Worm (Caenorhabditis elegans): ENCODE measurements around the gene sec-31.

sec-31 gene

DNA sequence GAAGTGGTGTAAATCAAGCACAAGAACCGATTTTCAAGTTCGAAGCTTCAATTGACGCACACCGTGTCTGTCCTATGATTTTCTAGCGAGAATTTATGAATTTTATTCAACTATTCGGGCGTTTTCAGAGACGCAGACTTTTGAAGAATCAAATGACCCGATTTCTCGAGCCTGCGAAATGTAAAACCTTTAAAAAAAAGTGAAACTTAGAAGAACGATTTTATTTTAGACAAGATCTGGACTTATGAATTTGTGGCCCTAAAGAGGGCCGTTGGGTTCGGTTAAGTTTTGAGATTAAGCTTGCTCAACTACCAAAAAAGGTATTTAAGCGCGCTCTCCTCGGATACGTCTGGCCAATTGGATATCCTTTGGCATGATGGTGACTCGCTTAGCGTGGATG lies 34.5 kb upstream of the sec-31 start:
- peak; percentile 50; the same call in 1 of the 2 replicates for TF ChIP-seq snpc-1.2 (GFP tag; IDR thresholded peaks at IDR 0.05)
- 0 out of 2 replicates have a peak, but pooled peaks have one; percentile 7 for TF ChIP-seq dmd-8 (GFP tag; IDR thresholded peaks at IDR 0.05)
- 0 out of 2 replicates have a peak, but pooled peaks have one; percentile 17 for TF ChIP-seq arid-1 (GFP tag; conservative IDR thresholded peaks at IDR 0.05)
- peak; percentile 33; the same call in 1 of the 2 replicates for TF ChIP-seq lin-38 (GFP tag; IDR thresholded peaks at IDR 0.05)

DNA sequence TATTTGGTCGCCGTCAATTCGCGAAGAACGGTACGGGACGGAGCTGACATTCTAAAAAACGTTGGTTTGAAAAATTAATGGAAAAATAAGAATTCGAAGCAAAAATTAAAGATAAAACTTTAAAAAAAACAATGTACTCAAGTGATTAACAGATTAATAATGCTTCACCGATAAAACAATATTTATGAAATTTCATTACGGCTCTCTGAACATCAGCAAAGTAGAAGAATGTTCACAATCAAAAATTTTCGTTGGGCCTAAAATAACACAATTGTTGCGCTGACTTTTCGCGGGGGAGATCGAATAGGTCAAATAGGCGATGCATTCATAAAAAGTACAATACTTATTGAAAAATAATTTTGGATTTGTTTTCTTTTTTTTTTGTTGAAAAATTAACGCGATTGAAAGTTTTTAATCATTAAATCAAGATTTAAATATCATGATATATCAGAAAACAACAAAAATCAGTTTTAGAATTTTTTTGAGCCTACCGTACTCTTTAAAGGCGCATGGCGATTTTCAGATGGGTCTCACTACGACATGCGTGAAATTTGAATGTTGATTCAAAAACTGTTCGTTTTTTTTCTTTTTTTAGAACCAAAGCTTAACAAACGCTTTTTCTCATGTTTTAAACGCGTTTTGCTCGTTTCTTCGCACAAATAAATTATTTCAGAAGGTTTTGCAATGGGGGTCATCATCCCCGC lies 31.8 kb upstream of the sec-31 start, which contains the start of the genes memi-3 and cyp-31A2:
TSS of gene memi-3 (minus strand) at position 51 of the 704 bp plus-strand sequence.
TSS of gene cyp-31A2 (plus strand) at position 674 of the 704 bp plus-strand sequence.
- TF ChIP-seq unc-62 (GFP tag; optimal IDR thresholded peaks at IDR 0.05 in 1 of 2) (peak in 1 of 2 experiments; percentile 34), unc-62 (tag; optimal IDR thresholded peaks at IDR 0.05) (no peak), spr-3 (GFP tag; optimal IDR thresholded peaks at IDR 0.05) (no peak), Y48G9A.11 (GFP tag; IDR thresholded peaks at IDR 0.05) (no peak), unc-130 (GFP tag; optimal IDR thresholded peaks at IDR 0.05) (peak; percentile 11), mxl-2 (GFP tag; conservative IDR thresholded peaks at IDR 0.05) (no peak), dmd-6 (GFP tag; IDR thresholded peaks at IDR 0.05) (no peak)

DNA sequence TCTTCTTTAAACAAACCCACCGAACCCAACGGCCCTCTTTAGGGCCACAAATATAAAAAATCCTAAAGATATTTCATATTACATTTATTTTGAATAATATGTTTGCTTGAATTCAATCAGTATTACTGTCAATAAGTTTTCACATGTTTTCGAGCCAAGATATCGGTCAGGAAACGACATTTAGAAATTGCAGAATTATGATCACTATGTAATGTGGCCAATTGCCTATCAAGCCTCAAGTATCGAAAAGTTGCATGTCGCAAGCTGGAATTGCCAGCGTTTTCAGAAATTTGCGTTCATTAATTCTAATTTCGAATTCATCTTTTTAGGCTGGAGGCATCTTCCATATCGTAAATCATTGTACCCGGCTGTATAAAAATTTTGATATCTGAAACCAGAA lies 29.9 kb upstream of the sec-31 start:
- TF ChIP-seq lin-1 (GFP tag; IDR thresholded peaks at IDR 0.05) (no peak), F49E8.2 (tag; optimal IDR thresholded peaks at IDR 0.05; ENCODE audit: borderline replicate concordance) (peak; percentile 69), D1046.2 (GFP tag; IDR thresholded peaks at IDR 0.05) (0 out of 2 replicates have a peak, but pooled peaks have one; percentile 22), dmd-8 (GFP tag; IDR thresholded peaks at IDR 0.05) (peak; percentile 52; the same call in 1 of the 2 replicates), ceh-32 (tag; optimal IDR thresholded peaks at IDR 0.05; ENCODE audit: poor library complexity) (no peak), pha-4 (GFP tag; IDR thresholded peaks at IDR 0.05) (0 out of 2 replicates have a peak, but pooled peaks have one; percentile 26), pha-4 (tag; optimal IDR thresholded peaks at IDR 0.05) (no peak), daf-19 (GFP tag; conservative IDR thresholded peaks at IDR 0.05) (peak; percentile 68), mes-2 (tag; optimal IDR thresholded peaks at IDR 0.05; ENCODE audit: poor library complexity, severe bottlenecking) (no peak), lim-7 (GFP tag; IDR thresholded peaks at IDR 0.05) (0 out of 2 replicates have a peak, but pooled peaks have one; percentile 17), vab-7 (GFP tag; IDR thresholded peaks at IDR 0.05) (0 out of 2 replicates have a peak, but pooled peaks have one; percentile 25), lin-38 (GFP tag; IDR thresholded peaks at IDR 0.05) (peak; percentile 58)

DNA sequence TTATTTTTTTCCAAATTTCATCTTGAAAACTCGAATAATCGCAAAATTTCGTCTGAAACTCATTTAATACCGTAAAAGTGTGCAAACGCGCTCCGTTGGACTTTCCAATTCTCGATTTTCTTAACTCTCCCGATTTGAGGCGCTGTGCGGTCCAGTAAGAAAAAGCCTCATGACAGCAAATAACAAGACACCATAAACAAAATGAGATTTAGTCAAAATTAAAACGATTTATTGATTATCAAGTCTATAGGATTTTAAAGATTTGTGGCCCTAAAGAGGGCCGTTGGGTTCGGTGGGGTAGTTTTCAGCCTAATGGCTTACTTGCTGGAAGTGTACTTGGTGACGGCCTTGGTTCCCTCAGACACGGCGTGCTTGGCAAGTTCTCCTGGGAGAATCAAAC lies 28.5 kb upstream of the sec-31 start:
- peak; percentile 41; the same call in 1 of the 2 replicates for TF ChIP-seq mdt-29 (GFP tag; IDR thresholded peaks at IDR 0.05)
- TF ChIP-seq dmd-8 (GFP tag; IDR thresholded peaks at IDR 0.05) = peak; percentile 68; the same call in 1 of the 2 replicates
- peak; percentile 55; the same call in 1 of the 2 replicates for TF ChIP-seq Y48G9A.11 (GFP tag; IDR thresholded peaks at IDR 0.05)
- TF ChIP-seq arid-1 (GFP tag; conservative IDR thresholded peaks at IDR 0.05) = 0 out of 2 replicates have a peak, but pooled peaks have one; percentile 9
- peak; percentile 85 for TF ChIP-seq lin-38 (GFP tag; IDR thresholded peaks at IDR 0.05)
- TF ChIP-seq vab-7 (GFP tag; IDR thresholded peaks at IDR 0.05) = 0 out of 2 replicates have a peak, but pooled peaks have one; percentile 9
- TF ChIP-seq snpc-1.2 (GFP tag; IDR thresholded peaks at IDR 0.05) = peak; percentile 68
- peak; percentile 39; the same call in 1 of the 2 replicates for TF ChIP-seq Y105C5A.15 (GFP tag; IDR thresholded peaks at IDR 0.05)
- TF ChIP-seq F26F4.8 (GFP tag; conservative IDR thresholded peaks at IDR 0.05) = 0 out of 2 replicates have a peak, but pooled peaks have one; percentile 22

DNA sequence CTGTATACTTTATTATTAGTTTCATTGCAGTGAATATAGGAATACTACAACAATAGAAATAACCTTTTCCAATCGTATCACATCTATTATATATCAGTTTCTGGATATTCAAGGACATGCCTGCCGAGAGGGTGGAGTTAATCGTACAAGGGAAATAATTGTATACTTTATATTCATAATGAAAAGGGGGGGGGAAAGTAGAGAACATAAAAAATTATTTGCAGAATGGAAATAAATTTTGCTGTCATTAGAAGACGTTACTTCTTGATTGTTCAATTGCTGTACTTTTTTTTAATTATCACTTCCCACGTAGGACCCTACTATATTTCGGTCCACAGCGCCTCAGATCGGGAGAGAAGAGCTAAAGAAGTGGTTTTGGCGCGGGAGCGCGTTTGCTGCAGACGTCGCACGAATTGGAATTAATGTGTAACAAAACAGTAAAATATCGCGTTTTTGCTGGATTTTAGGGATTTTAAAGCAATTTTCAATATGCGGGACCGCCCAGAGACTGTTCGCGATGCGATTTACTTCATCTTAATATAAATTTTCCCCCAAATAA lies 26.8 kb upstream of the sec-31 start, which contains the start of gene dsl-6:
TSS of gene dsl-6 (minus strand) at position 51 of the 559 bp plus-strand sequence.
- 0 out of 2 replicates have a peak, but pooled peaks have one; percentile 19 for TF ChIP-seq hmg-1.1 (GFP tag; IDR thresholded peaks at IDR 0.05)
- peak; percentile 64 for TF ChIP-seq lin-38 (GFP tag; IDR thresholded peaks at IDR 0.05)

DNA sequence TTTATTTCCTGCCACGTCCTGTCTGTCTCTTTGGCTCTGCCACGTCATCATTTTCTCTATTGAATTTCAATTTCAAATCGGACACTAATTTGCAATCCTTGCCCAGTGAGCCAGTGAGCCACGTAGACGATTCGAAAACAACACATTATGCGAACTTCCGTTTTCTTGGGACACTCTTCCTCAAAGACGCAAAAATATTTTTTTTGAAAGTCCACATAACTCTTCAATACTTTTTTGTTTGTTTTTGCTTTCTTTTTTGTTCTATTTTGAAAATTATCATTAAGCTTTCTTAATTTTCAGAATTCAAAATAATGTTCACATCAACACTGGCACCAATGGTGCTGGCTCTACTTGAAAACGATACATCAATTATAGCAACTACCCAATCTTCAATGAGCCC lies 22.7 kb upstream of the sec-31 start, which contains the start of gene tag-89:
TSS of gene tag-89 (plus strand) at position 301 of the 400 bp plus-strand sequence.
- no peak for TF ChIP-seq mep-1 (tag; optimal IDR thresholded peaks at IDR 0.05)
- TF ChIP-seq ceh-32 (tag; optimal IDR thresholded peaks at IDR 0.05; ENCODE audit: poor library complexity) = no peak
- no peak for TF ChIP-seq ama-1 (optimal IDR thresholded peaks at IDR 0.05)
- no peak for TF ChIP-seq arid-1 (GFP tag; conservative IDR thresholded peaks at IDR 0.05)
- no peak for TF ChIP-seq dve-1 (tag; optimal IDR thresholded peaks at IDR 0.05; ENCODE audit: insufficient read depth)
- TF ChIP-seq nhr-76 (tag; optimal IDR thresholded peaks at IDR 0.05) = no peak
- no peak for TF ChIP-seq gei-8 (GFP tag; optimal IDR thresholded peaks at IDR 0.05)
- TF ChIP-seq nhr-28 (tag; optimal IDR thresholded peaks at IDR 0.05) = no peak
- no peak for TF ChIP-seq unc-39 (tag; optimal IDR thresholded peaks at IDR 0.05)
- no peak for TF ChIP-seq Y75B8A.6 (GFP tag; IDR thresholded peaks at IDR 0.05)
